Fruit fly (Drosophila melanogaster): ENCODE data around the gene CG43815.
A peak's percentile ranks its signal among the peaks of the same experiment; 100 is the strongest.

Gene CG43815

DNA sequence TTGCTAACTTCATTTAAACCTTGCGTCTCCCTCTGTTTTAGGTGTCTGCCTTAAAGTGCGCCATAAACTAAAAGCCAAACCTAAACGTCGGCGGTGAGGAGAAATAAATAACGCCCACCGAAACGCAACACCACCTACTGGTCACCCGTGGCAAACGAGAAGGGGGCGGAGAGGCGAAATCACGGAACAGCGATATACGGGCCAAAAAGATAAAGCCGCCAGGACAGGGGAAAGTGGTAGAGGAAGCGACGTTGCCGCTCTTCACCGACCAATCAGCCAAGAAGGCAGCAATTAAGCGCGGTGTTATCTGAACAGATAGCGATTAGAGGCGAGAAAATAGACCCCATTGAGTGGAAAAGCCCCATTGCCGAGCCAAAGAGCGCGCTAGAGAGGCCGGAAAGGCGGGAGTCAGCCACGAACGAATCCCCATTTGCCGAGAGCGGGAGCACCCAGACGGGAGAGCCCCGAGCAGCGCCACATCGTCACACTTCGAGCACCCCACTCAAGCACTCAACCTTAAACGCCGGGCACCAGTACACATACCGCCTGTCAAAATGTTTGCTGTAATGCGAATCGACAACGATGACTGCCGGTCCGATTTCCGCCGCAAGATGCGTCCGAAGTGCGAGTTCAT lies 30.9 kb upstream of the CG43815 start:
- TF ChIP-seq ss (GFP tag; optimal IDR thresholded peaks at IDR 0.05) (no peak), svp (GFP tag) (peak; percentile 75), CG3032 (tag; optimal IDR thresholded peaks at IDR 0.05) (no peak), CG32006 (GFP tag; optimal IDR thresholded peaks at IDR 0.05) (no peak), Blimp-1 (GFP tag; optimal IDR thresholded peaks at IDR 0.05) (no peak), CG11762 (GFP tag; optimal IDR thresholded peaks at IDR 0.05; ENCODE audit: insufficient read depth) (no peak), CG6163 (GFP tag; IDR thresholded peaks at IDR 0.05) (0 out of 3 replicates have a peak, but pooled peaks have one; percentile 42), CG8319 (GFP tag; optimal IDR thresholded peaks at IDR 0.05) (no peak)

DNA sequence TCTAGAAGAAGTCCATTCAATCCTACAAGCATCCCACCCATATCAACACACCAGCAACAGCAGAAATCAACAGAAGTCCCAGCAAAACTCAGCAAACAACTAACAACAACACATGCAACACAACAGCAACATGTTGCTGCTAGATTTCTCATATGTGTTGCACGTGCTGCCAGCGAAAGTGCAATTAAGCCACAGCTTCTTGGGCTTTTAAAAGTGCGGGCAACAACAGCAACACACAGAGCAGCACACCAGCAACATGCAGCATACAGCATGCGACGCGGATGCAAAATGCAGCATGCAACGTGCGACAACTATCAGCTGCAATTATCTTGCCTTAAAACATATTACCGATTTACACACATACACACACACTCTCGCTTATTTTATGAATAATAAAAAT lies 28.5 kb upstream of the CG43815 start:
- TF ChIP-seq CG11902 (GFP tag; optimal IDR thresholded peaks at IDR 0.05) (no peak), CG3919 (GFP tag; optimal IDR thresholded peaks at IDR 0.05) (peak; percentile 59)

DNA sequence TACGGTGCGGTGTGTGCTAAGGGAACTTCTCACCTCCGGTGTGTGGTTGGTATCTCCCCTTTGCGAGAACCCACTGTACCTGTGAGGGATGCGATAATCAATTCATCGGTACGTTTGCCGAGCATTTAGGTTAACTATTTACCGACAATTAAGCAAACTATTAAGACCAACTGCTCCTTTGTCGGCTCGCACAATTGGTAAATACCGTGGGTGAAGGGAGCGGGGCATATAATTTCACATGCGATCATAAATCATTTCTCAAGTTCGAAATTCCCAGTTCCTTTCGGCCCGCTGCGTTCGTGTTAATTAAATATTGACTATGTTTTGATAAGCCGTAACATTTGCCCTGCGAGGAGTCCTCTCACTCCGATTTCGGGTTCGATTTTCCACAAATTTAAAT lies 27.1 kb upstream of the CG43815 start:
- TF ChIP-seq CG6276 (GFP tag; optimal IDR thresholded peaks at IDR 0.05) (no peak), Ets96B (tag; optimal IDR thresholded peaks at IDR 0.05) (no peak), CG6163 (GFP tag; IDR thresholded peaks at IDR 0.05) (no peak), CG11294 (GFP tag; IDR thresholded peaks at IDR 0.05) (no peak), Lpt (GFP tag; optimal IDR thresholded peaks at IDR 0.05) (no peak), CG31627 (GFP tag; optimal IDR thresholded peaks at IDR 0.05) (no peak), OdsH (GFP tag; optimal IDR thresholded peaks at IDR 0.05) (no peak), fkh (GFP tag; optimal IDR thresholded peaks at IDR 0.05) (peak; percentile 81)

DNA sequence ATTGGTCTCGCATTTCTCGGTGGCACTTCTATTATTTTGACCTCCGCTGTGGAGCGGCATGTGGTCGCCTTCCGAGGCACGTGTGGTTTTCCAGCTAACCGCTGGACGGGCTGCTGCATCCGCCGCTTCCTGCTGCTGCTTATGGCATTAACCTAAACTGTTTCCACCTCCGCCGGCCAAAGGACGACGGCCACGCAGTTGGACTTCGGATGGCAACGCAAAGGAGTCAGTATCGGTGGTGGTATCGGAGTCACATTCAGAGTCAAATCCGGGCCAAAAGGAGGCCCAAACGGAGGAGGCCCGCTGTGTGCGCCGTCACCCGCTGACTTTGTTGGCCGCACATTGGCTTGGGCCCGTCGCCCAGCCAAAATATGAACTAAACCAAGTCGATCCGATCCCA lies 26.3 kb upstream of the CG43815 start:
- no peak for TF ChIP-seq Hr39 (GFP tag; optimal IDR thresholded peaks at IDR 0.05)
- TF ChIP-seq ss (GFP tag; optimal IDR thresholded peaks at IDR 0.05), result no peak
- TF ChIP-seq CG10631 (GFP tag; optimal IDR thresholded peaks at IDR 0.05), result no peak
- TF ChIP-seq CG9139 (GFP tag; optimal IDR thresholded peaks at IDR 0.05), result no peak
- TF ChIP-seq CG1621 (tag; optimal IDR thresholded peaks at IDR 0.05), result no peak
- TF ChIP-seq topi (GFP tag; optimal IDR thresholded peaks at IDR 0.05), result no peak
- no peak for TF ChIP-seq Ets96B (tag; optimal IDR thresholded peaks at IDR 0.05)
- TF ChIP-seq CG34406 (GFP tag; optimal IDR thresholded peaks at IDR 0.05), result no peak
- no peak for TF ChIP-seq CG6276 (GFP tag; optimal IDR thresholded peaks at IDR 0.05)
- no peak for TF ChIP-seq CG3032 (tag; optimal IDR thresholded peaks at IDR 0.05)
- TF ChIP-seq net (GFP tag; optimal IDR thresholded peaks at IDR 0.05), result no peak
- no peak for TF ChIP-seq Hr4 (GFP tag; optimal IDR thresholded peaks at IDR 0.05)
- TF ChIP-seq svp (GFP tag), result no peak
- no peak for TF ChIP-seq fd59A (GFP tag; optimal IDR thresholded peaks at IDR 0.05)
- no peak for TF ChIP-seq CG31627 (GFP tag; optimal IDR thresholded peaks at IDR 0.05)
- TF ChIP-seq CG6163 (GFP tag; IDR thresholded peaks at IDR 0.05), result no peak
- TF ChIP-seq CG4318 (GFP tag; optimal IDR thresholded peaks at IDR 0.05), result no peak

DNA sequence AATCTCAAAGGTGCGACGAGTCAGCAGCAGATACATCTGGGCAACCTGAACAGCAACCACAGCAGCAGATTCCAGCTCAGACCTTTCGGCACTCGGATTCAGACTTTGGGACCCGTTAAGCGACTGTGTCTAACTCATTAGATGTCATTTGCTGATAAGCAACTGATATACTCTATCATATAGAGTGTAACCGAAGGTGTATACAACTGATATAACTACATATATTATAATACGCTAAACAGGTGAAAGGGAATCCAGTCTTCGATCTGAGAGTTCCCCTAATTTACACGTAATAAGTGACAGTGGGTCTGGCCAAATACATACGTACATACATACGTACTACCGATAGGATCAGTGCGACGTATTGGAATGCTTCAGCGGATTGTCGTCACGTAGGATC lies 25.4 kb upstream of the CG43815 start:
- TF ChIP-seq Eip78C (GFP tag) (peak; percentile 10), lz (GFP tag; optimal IDR thresholded peaks at IDR 0.05) (peak; percentile 10), net (GFP tag; optimal IDR thresholded peaks at IDR 0.05) (no peak), svp (GFP tag) (peak; percentile 47), Eip75B (GFP tag; optimal IDR thresholded peaks at IDR 0.05) (no peak), CG31627 (GFP tag; optimal IDR thresholded peaks at IDR 0.05) (peak; percentile 10), topi (GFP tag; optimal IDR thresholded peaks at IDR 0.05) (peak; percentile 1), fd59A (GFP tag; optimal IDR thresholded peaks at IDR 0.05) (no peak), vri (GFP tag; optimal IDR thresholded peaks at IDR 0.05) (peak; percentile 41)

DNA sequence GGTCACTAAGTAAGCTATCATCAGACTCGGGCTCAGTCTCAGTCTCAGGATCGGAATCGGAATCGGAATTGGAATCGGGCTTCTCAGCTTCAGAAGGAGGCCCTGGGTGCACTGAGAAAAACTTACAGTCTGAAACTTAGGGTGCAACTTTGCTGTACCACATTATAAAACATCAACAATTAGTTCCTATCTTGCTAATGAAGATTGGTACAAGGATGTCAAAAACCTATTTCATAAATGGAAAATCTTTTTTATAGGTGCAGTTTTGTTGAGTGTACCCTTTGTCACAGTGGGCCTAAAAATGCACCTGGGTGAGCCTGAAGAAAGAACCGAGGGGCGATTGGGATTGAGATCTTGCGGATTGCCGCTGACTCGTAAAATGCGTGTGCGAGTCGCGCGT lies 23.2 kb upstream of the CG43815 start:
- TF ChIP-seq Eip93F (GFP tag; optimal IDR thresholded peaks at IDR 0.05) (no peak), CG11294 (GFP tag; IDR thresholded peaks at IDR 0.05) (0 out of 2 replicates have a peak, but pooled peaks have one; percentile 21), CG3032 (tag; optimal IDR thresholded peaks at IDR 0.05) (peak; percentile 85), topi (GFP tag; optimal IDR thresholded peaks at IDR 0.05) (peak; percentile 60), CG9139 (GFP tag; optimal IDR thresholded peaks at IDR 0.05) (peak; percentile 8), Hr4 (GFP tag; optimal IDR thresholded peaks at IDR 0.05) (peak; percentile 26), pdm3 (GFP tag; optimal IDR thresholded peaks at IDR 0.05) (peak; percentile 68), Gug (GFP tag; IDR thresholded peaks at IDR 0.05) (0 out of 2 replicates have a peak, but pooled peaks have one; percentile 26), CG10631 (GFP tag; optimal IDR thresholded peaks at IDR 0.05) (peak; percentile 79), CG8632 (GFP tag; optimal IDR thresholded peaks at IDR 0.05) (peak; percentile 33), salr (GFP tag; optimal IDR thresholded peaks at IDR 0.05) (peak; percentile 33 to 45), Eip78C (GFP tag) (peak; percentile 91), CG8119 (GFP tag; IDR thresholded peaks at IDR 0.05) (peak; percentile 56), Ets21C (GFP tag; optimal IDR thresholded peaks at IDR 0.05) (peak; percentile 52), CG6808 (GFP tag; optimal IDR thresholded peaks at IDR 0.05) (peak; percentile 84), fd85E (GFP tag; optimal IDR thresholded peaks at IDR 0.05) (no peak), Sox14 (GFP tag; optimal IDR thresholded peaks at IDR 0.05) (peak; percentile 72)

All from whole organism, prepupa.